Worm (Caenorhabditis elegans) whole organism, L2 larva: ENCODE data around the gene K08C7.6.

Experiments used
- C34F6.9 ChIP-seq: fragments of 150-350 bp; optimal IDR thresholded peaks from 2 replicates; lab custom pipeline; 2014; ENCODE audit warnings: missing biosample characterization, missing genetic modification characterization
- F13H6.1 ChIP-seq: sonication (generic microtip); optimal IDR thresholded peaks from 2 replicates; lab custom pipeline; 2016; ENCODE audit warnings: missing genetic modification characterization, missing compliant biosample characterization
- R02D3.7 ChIP-seq: fragments of 150-350 bp; optimal IDR thresholded peaks from 2 replicates; lab custom pipeline; 2014; ENCODE audit warnings: missing biosample characterization, missing genetic modification characterization
- ZK546.5 ChIP-seq: sonication (generic microtip); optimal IDR thresholded peaks from 2 replicates; lab custom pipeline; 2017; ENCODE audit warnings: missing biosample characterization, missing genetic modification characterization
- alr-1 ChIP-seq: fragments of 150-350 bp; optimal IDR thresholded peaks from 2 replicates; lab custom pipeline; 2014; ENCODE audit warnings: missing biosample characterization, missing genetic modification characterization
- ama-1 ChIP-seq: fragments of 150-350 bp; optimal IDR thresholded peaks from 2 replicates; lab custom pipeline; 2018; ENCODE audit warnings: inconsistent platforms
- ceh-16 ChIP-seq: fragments of 150-350 bp; optimal IDR thresholded peaks from 2 replicates; lab custom pipeline; 2014; ENCODE audit warnings: missing biosample characterization, missing genetic modification characterization
- ceh-82 ChIP-seq: fragments of 150-350 bp; optimal IDR thresholded peaks from 2 replicates; lab custom pipeline; 2014; ENCODE audit warnings: missing biosample characterization, missing genetic modification characterization
- crh-2 ChIP-seq: sonication (generic microtip); optimal IDR thresholded peaks from 2 replicates; lab custom pipeline; 2017; ENCODE audit warnings: missing biosample characterization, missing genetic modification characterization
- egl-27 ChIP-seq: sonication (generic microtip); optimal IDR thresholded peaks from 3 replicates; lab custom pipeline; 2017; ENCODE audit warnings: missing biosample characterization, missing genetic modification reagents, missing genetic modification characterization
- elt-1 ChIP-seq: fragments of 150-350 bp; optimal IDR thresholded peaks from 2 replicates; lab custom pipeline; 2014; ENCODE audit warnings: missing biosample characterization, missing genetic modification characterization
- elt-3 ChIP-seq: sonication (generic microtip); optimal IDR thresholded peaks from 2 replicates; lab custom pipeline; 2017; ENCODE audit warnings: missing biosample characterization, missing genetic modification characterization
- fos-1 ChIP-seq: fragments of 150-350 bp; optimal IDR thresholded peaks from 2 replicates; lab custom pipeline; 2014; ENCODE audit warnings: missing biosample characterization, missing genetic modification characterization
- gmeb-1 ChIP-seq: fragments of 150-350 bp; optimal IDR thresholded peaks from 2 replicates; lab custom pipeline; 2014; ENCODE audit warnings: missing biosample characterization, missing genetic modification characterization
- lin-11 ChIP-seq: fragments of 150-350 bp; sonication (generic microtip); optimal IDR thresholded peaks from 2 replicates; lab custom pipeline; 2014; ENCODE audit warnings: missing biosample characterization, missing genetic modification characterization, inconsistent platforms, mixed read lengths
- lin-13 ChIP-seq: fragments of 150-350 bp; optimal IDR thresholded peaks from 2 replicates; lab custom pipeline; 2014; ENCODE audit warnings: missing biosample characterization, missing genetic modification reagents, missing genetic modification characterization
- lin-39 ChIP-seq: fragments of 150-350 bp; optimal IDR thresholded peaks from 2 replicates; lab custom pipeline; 2014; ENCODE audit warnings: missing biosample characterization, missing genetic modification reagents, missing genetic modification characterization
- lsy-2 ChIP-seq, 2 experiments: fragments of 150-350 bp in 1 of 2; sonication (generic microtip) in 1 of 2; optimal IDR thresholded peaks; 2 replicates each; lab custom pipeline; 2014 to 2017; ENCODE audit warnings: missing biosample characterization in 2 of 2, missing genetic modification characterization in 2 of 2
- mab-5 ChIP-seq: fragments of 150-350 bp; optimal IDR thresholded peaks from 2 replicates; lab custom pipeline; 2014; ENCODE audit warnings: missing biosample characterization, missing genetic modification characterization
- nhr-10 ChIP-seq: sonication (generic microtip); optimal IDR thresholded peaks from 2 replicates; lab custom pipeline; 2017; ENCODE audit warnings: missing biosample characterization, missing genetic modification characterization
- nhr-11 ChIP-seq: fragments of 150-350 bp; optimal IDR thresholded peaks from 2 replicates; lab custom pipeline; 2014; ENCODE audit warnings: missing biosample characterization, missing genetic modification characterization
- nhr-12 ChIP-seq: fragments of 150-350 bp; optimal IDR thresholded peaks from 2 replicates; lab custom pipeline; 2014; ENCODE audit warnings: missing biosample characterization, missing genetic modification characterization
- nhr-129 ChIP-seq: fragments of 150-350 bp; optimal IDR thresholded peaks from 2 replicates; lab custom pipeline; 2014; ENCODE audit warnings: missing biosample characterization, missing genetic modification characterization
- nhr-21 ChIP-seq: fragments of 150-350 bp; optimal IDR thresholded peaks from 2 replicates; lab custom pipeline; 2014; ENCODE audit warnings: missing biosample characterization, missing genetic modification characterization
- nhr-23 ChIP-seq: fragments of 150-350 bp; optimal IDR thresholded peaks from 2 replicates; lab custom pipeline; 2014; ENCODE audit warnings: missing biosample characterization, missing genetic modification reagents, missing genetic modification characterization
- nhr-237 ChIP-seq: fragments of 150-350 bp; optimal IDR thresholded peaks from 2 replicates; lab custom pipeline; 2014; ENCODE audit warnings: missing biosample characterization, missing genetic modification characterization
- nhr-25 ChIP-seq: fragments of 150-350 bp; sonication (generic microtip); optimal IDR thresholded peaks from 3 replicates; lab custom pipeline; 2014; ENCODE audit warnings: missing biosample characterization, missing genetic modification characterization
- nhr-77 ChIP-seq: fragments of 150-350 bp; optimal IDR thresholded peaks from 2 replicates; lab custom pipeline; 2014; ENCODE audit warnings: missing biosample characterization, missing genetic modification characterization
- peb-1 ChIP-seq: fragments of 150-350 bp; optimal IDR thresholded peaks from 2 replicates; lab custom pipeline; 2014; ENCODE audit warnings: missing biosample characterization, missing genetic modification characterization
- sem-4 ChIP-seq: fragments of 150-350 bp; optimal IDR thresholded peaks from 2 replicates; lab custom pipeline; 2014; ENCODE audit warnings: missing biosample characterization, missing genetic modification reagents, missing genetic modification characterization
- sma-3 ChIP-seq: sonication (generic microtip); optimal IDR thresholded peaks from 2 replicates; lab custom pipeline; 2016; ENCODE audit warnings: missing genetic modification reagents, missing genetic modification characterization, missing compliant biosample characterization
- sma-9 ChIP-seq, 2 experiments: fragments of 150-350 bp in 1 of 2; sonication (generic microtip) in 1 of 2; optimal IDR thresholded peaks; 2 replicates each; lab custom pipeline; 2014 to 2016; ENCODE audit warnings: missing genetic modification characterization in 2 of 2, mild to moderate bottlenecking in 1 of 2, missing biosample characterization in 1 of 2, missing compliant biosample characterization in 1 of 2, missing genetic modification reagents in 1 of 2, moderate library complexity in 1 of 2
- unc-39 ChIP-seq: fragments of 150-350 bp; optimal IDR thresholded peaks from 2 replicates; lab custom pipeline; 2014; ENCODE audit warnings: missing biosample characterization, missing genetic modification characterization
- unc-55 ChIP-seq: fragments of 150-350 bp; sonication (generic microtip); optimal IDR thresholded peaks from 3 replicates; lab custom pipeline; 2014; ENCODE audit warnings: missing biosample characterization, missing genetic modification reagents, missing genetic modification characterization
- unc-62 ChIP-seq: fragments of 150-350 bp; optimal IDR thresholded peaks from 2 replicates; lab custom pipeline; 2014; ENCODE audit warnings: missing biosample characterization, missing genetic modification reagents, missing genetic modification characterization
- zag-1 ChIP-seq: fragments of 150-350 bp; optimal IDR thresholded peaks from 2 replicates; lab custom pipeline; 2014; ENCODE audit warnings: missing biosample characterization, missing genetic modification characterization
- ztf-11 ChIP-seq: sonication (generic microtip); optimal IDR thresholded peaks from 2 replicates; lab custom pipeline; 2017; ENCODE audit warnings: missing biosample characterization, missing genetic modification characterization
- ztf-4 ChIP-seq: fragments of 150-350 bp; optimal IDR thresholded peaks from 2 replicates; lab custom pipeline; 2014; ENCODE audit warnings: missing biosample characterization, missing genetic modification characterization

The K08C7.6 gene

ce11 chrIV:10718865-10719264, 33.2 kb upstream of the K08C7.6 start:
- TF ChIP-seq peb-1 (tag; lab: Kevin White, UChicago) (no peak), ceh-82 (tag; lab: Kevin White, UChicago) (no peak), nhr-129 (tag; lab: Kevin White, UChicago) (no peak), sma-9 (GFP tag; optimal IDR thresholded peaks at IDR 0.05; lab: Kevin White, UChicago) (no peak), sma-9 (tag; optimal IDR thresholded peaks at IDR 0.05; lab: Kevin White, UChicago) (no peak), ZK546.5 (no peak), mab-5 (tag; lab: Kevin White, UChicago) (no peak), R02D3.7 (tag; lab: Kevin White, UChicago) (no peak), nhr-77 (tag; lab: Kevin White, UChicago) (no peak), ama-1 (lab: Kevin White, UChicago) (no peak), elt-1 (tag; lab: Kevin White, UChicago) (no peak), nhr-25 (tag; lab: Kevin White, UChicago) (no peak), nhr-12 (tag; lab: Kevin White, UChicago) (no peak)
- TF ChIP-seq, all 48 proteins: peak for 0

- TF ChIP-seq elt-1 (tag; lab: Kevin White, UChicago) = peak; percentile 25
- TF ChIP-seq egl-27 = no peak
- no peak for TF ChIP-seq nhr-10 (tag; lab: Kevin White, UChicago)
- TF ChIP-seq, all 48 proteins: peak for 1
These were observed 32.4 kb upstream of the K08C7.6 start for ce11 chrIV:10718075-10718474.

- TF ChIP-seq alr-1 = no peak
- TF ChIP-seq F13H6.1 (tag; lab: Kevin White, UChicago) = no peak
- TF ChIP-seq nhr-12 (tag; lab: Kevin White, UChicago) = no peak
- no peak for TF ChIP-seq ama-1 (lab: Kevin White, UChicago)
- no peak for TF ChIP-seq nhr-11 (tag; lab: Kevin White, UChicago)
- no peak for TF ChIP-seq ZK546.5
- TF ChIP-seq egl-27 = no peak
- no peak for TF ChIP-seq sem-4 (tag; lab: Kevin White, UChicago)
- no peak for TF ChIP-seq sma-3 (GFP tag; lab: Kevin White, UChicago)
- TF ChIP-seq nhr-21 (tag; lab: Kevin White, UChicago) = no peak
- TF ChIP-seq, all 48 proteins: peak for 0
These were observed 30.7 kb upstream of the K08C7.6 start, which contains the start of gene ncx-3 for ce11 chrIV:10716348-10716747. TSS of gene ncx-3 (plus strand) at chrIV:10716648.

- TF ChIP-seq unc-62 (GFP tag; lab: Kevin White, UChicago) (no peak), nhr-237 (tag; lab: Kevin White, UChicago) (no peak), nhr-23 (tag; lab: Kevin White, UChicago) (no peak), gmeb-1 (peak; percentile 21), unc-55 (GFP tag; lab: Kevin White, UChicago) (no peak), lin-39 (tag; lab: Kevin White, UChicago) (no peak), ztf-11 (tag; lab: Kevin White, UChicago) (no peak), elt-3 (no peak), C34F6.9 (tag; lab: Kevin White, UChicago) (peak; percentile 13), nhr-129 (tag; lab: Kevin White, UChicago) (peak; percentile 60), ceh-16 (tag; lab: Kevin White, UChicago) (no peak), crh-2 (tag; lab: Kevin White, UChicago) (no peak), ama-1 (lab: Kevin White, UChicago) (no peak), sem-4 (tag; lab: Kevin White, UChicago) (no peak), ztf-4 (tag; lab: Kevin White, UChicago) (no peak), nhr-25 (tag; lab: Kevin White, UChicago) (peak; percentile 6), unc-39 (tag; lab: Kevin White, UChicago) (no peak), elt-1 (tag; lab: Kevin White, UChicago) (no peak), egl-27 (peak; percentile 21), sma-3 (GFP tag; lab: Kevin White, UChicago) (peak; percentile 8), fos-1 (peak; percentile 43), nhr-21 (tag; lab: Kevin White, UChicago) (no peak), lin-13 (GFP tag; lab: Kevin White, UChicago) (no peak), sma-9 (GFP tag; optimal IDR thresholded peaks at IDR 0.05; lab: Kevin White, UChicago) (peak; percentile 46), sma-9 (tag; optimal IDR thresholded peaks at IDR 0.05; lab: Kevin White, UChicago) (no peak)
These were observed 28.9 kb upstream of the K08C7.6 start for ce11 chrIV:10714594-10714993.

- no peak for TF ChIP-seq zag-1 (tag; lab: Kevin White, UChicago)
- TF ChIP-seq lsy-2 (tag; optimal IDR thresholded peaks at IDR 0.05; lab: Kevin White, UChicago) = no peak
- no peak for TF ChIP-seq ama-1 (lab: Kevin White, UChicago)
- TF ChIP-seq ZK546.5 = no peak
- no peak for TF ChIP-seq C34F6.9 (tag; lab: Kevin White, UChicago)
- TF ChIP-seq nhr-77 (tag; lab: Kevin White, UChicago) = no peak
- no peak for TF ChIP-seq alr-1
- no peak for TF ChIP-seq sma-9 (GFP tag; optimal IDR thresholded peaks at IDR 0.05; lab: Kevin White, UChicago)
- no peak for TF ChIP-seq sma-9 (tag; optimal IDR thresholded peaks at IDR 0.05; lab: Kevin White, UChicago)
- no peak for TF ChIP-seq nhr-25 (tag; lab: Kevin White, UChicago)
- TF ChIP-seq lin-13 (GFP tag; lab: Kevin White, UChicago) = no peak
- TF ChIP-seq unc-55 (GFP tag; lab: Kevin White, UChicago) = no peak
- no peak for TF ChIP-seq ztf-4 (tag; lab: Kevin White, UChicago)
- no peak for TF ChIP-seq lin-11 (tag; lab: Kevin White, UChicago)
- no peak for TF ChIP-seq ceh-16 (tag; lab: Kevin White, UChicago)
- no peak for TF ChIP-seq mab-5 (tag; lab: Kevin White, UChicago)
- TF ChIP-seq sem-4 (tag; lab: Kevin White, UChicago) = no peak
These were observed 26.1 kb upstream of the K08C7.6 start, which contains the start of gene glb-21 for ce11 chrIV:10711729-10712128. TSS of gene glb-21 (minus strand) at chrIV:10711794.
